Worm (Caenorhabditis elegans) whole organism, L2 larva: ENCODE data around the gene otpl-3.
"Not testable (repeated sequence)": the region's sequence is repeated elsewhere in the genome, so short reads cannot be mapped to it uniquely, and the experiment has no call there.

Experiments used
- C34F6.9 ChIP-seq: fragments of 150-350 bp; optimal IDR thresholded peaks from 2 replicates; lab custom pipeline; 2014; ENCODE audit warnings: missing biosample characterization, missing genetic modification characterization
- Y55F3AM.14 ChIP-seq: fragments of 200-800 bp; sonication (Bioruptor generic); optimal IDR thresholded peaks from 2 replicates; lab custom pipeline; 2018; ENCODE audit warnings: mild to moderate bottlenecking, missing genetic modification characterization, missing compliant biosample characterization
- ZK546.5 ChIP-seq: sonication (generic microtip); optimal IDR thresholded peaks from 2 replicates; lab custom pipeline; 2017; ENCODE audit warnings: missing biosample characterization, missing genetic modification characterization
- aly-2 ChIP-seq: fragments of 150-350 bp; optimal IDR thresholded peaks from 2 replicates; lab custom pipeline; 2014; ENCODE audit warnings: missing biosample characterization, missing genetic modification characterization
- ama-1 ChIP-seq: fragments of 150-350 bp; optimal IDR thresholded peaks from 2 replicates; lab custom pipeline; 2018; ENCODE audit warnings: inconsistent platforms
- ceh-16 ChIP-seq: fragments of 150-350 bp; optimal IDR thresholded peaks from 2 replicates; lab custom pipeline; 2014; ENCODE audit warnings: missing biosample characterization, missing genetic modification characterization
- ceh-82 ChIP-seq: fragments of 150-350 bp; optimal IDR thresholded peaks from 2 replicates; lab custom pipeline; 2014; ENCODE audit warnings: missing biosample characterization, missing genetic modification characterization
- dmd-4 ChIP-seq: sonication (generic microtip); optimal IDR thresholded peaks from 2 replicates; lab custom pipeline; 2017; ENCODE audit warnings: missing biosample characterization, missing genetic modification characterization
- elt-1 ChIP-seq: fragments of 150-350 bp; optimal IDR thresholded peaks from 2 replicates; lab custom pipeline; 2014; ENCODE audit warnings: missing biosample characterization, missing genetic modification characterization
- fos-1 ChIP-seq: fragments of 150-350 bp; optimal IDR thresholded peaks from 2 replicates; lab custom pipeline; 2014; ENCODE audit warnings: missing biosample characterization, missing genetic modification characterization
- lin-39 ChIP-seq: fragments of 150-350 bp; optimal IDR thresholded peaks from 2 replicates; lab custom pipeline; 2014; ENCODE audit warnings: missing biosample characterization, missing genetic modification reagents, missing genetic modification characterization
- lsy-2 ChIP-seq, 2 experiments: fragments of 150-350 bp in 1 of 2; sonication (generic microtip) in 1 of 2; optimal IDR thresholded peaks; 2 replicates each; lab custom pipeline; 2014 to 2017; ENCODE audit warnings: missing biosample characterization in 2 of 2, missing genetic modification characterization in 2 of 2
- mab-5 ChIP-seq: fragments of 150-350 bp; optimal IDR thresholded peaks from 2 replicates; lab custom pipeline; 2014; ENCODE audit warnings: missing biosample characterization, missing genetic modification characterization
- mdl-1 ChIP-seq, 2 experiments: fragments of 150-350 bp in 1 of 2; sonication (generic microtip) in 1 of 2; optimal IDR thresholded peaks; 2 replicates each; lab custom pipeline; 2017; ENCODE audit warnings: missing biosample characterization in 2 of 2, missing genetic modification characterization in 2 of 2
- nhr-10 ChIP-seq: sonication (generic microtip); optimal IDR thresholded peaks from 2 replicates; lab custom pipeline; 2017; ENCODE audit warnings: missing biosample characterization, missing genetic modification characterization
- nhr-11 ChIP-seq: fragments of 150-350 bp; optimal IDR thresholded peaks from 2 replicates; lab custom pipeline; 2014; ENCODE audit warnings: missing biosample characterization, missing genetic modification characterization
- nhr-12 ChIP-seq: fragments of 150-350 bp; optimal IDR thresholded peaks from 2 replicates; lab custom pipeline; 2014; ENCODE audit warnings: missing biosample characterization, missing genetic modification characterization
- nhr-23 ChIP-seq: fragments of 150-350 bp; optimal IDR thresholded peaks from 2 replicates; lab custom pipeline; 2014; ENCODE audit warnings: missing biosample characterization, missing genetic modification reagents, missing genetic modification characterization
- nhr-237 ChIP-seq: fragments of 150-350 bp; optimal IDR thresholded peaks from 2 replicates; lab custom pipeline; 2014; ENCODE audit warnings: missing biosample characterization, missing genetic modification characterization
- nhr-25 ChIP-seq: fragments of 150-350 bp; sonication (generic microtip); optimal IDR thresholded peaks from 3 replicates; lab custom pipeline; 2014; ENCODE audit warnings: missing biosample characterization, missing genetic modification characterization
- nhr-77 ChIP-seq: fragments of 150-350 bp; optimal IDR thresholded peaks from 2 replicates; lab custom pipeline; 2014; ENCODE audit warnings: missing biosample characterization, missing genetic modification characterization
- peb-1 ChIP-seq: fragments of 150-350 bp; optimal IDR thresholded peaks from 2 replicates; lab custom pipeline; 2014; ENCODE audit warnings: missing biosample characterization, missing genetic modification characterization
- snpc-4 ChIP-seq: fragments of 150-350 bp; optimal IDR thresholded peaks from 2 replicates; lab custom pipeline; 2014; ENCODE audit warnings: missing biosample characterization, missing genetic modification characterization
- unc-55 ChIP-seq: fragments of 150-350 bp; sonication (generic microtip); optimal IDR thresholded peaks from 3 replicates; lab custom pipeline; 2014; ENCODE audit warnings: missing biosample characterization, missing genetic modification reagents, missing genetic modification characterization
- unc-62 ChIP-seq: fragments of 150-350 bp; optimal IDR thresholded peaks from 2 replicates; lab custom pipeline; 2014; ENCODE audit warnings: missing biosample characterization, missing genetic modification reagents, missing genetic modification characterization
- zag-1 ChIP-seq: fragments of 150-350 bp; optimal IDR thresholded peaks from 2 replicates; lab custom pipeline; 2014; ENCODE audit warnings: missing biosample characterization, missing genetic modification characterization
- ztf-1 ChIP-seq: fragments of 200-800 bp; sonication (Bioruptor generic); conservative IDR thresholded peaks from 2 replicates; pipeline ENCODE4 v1.3.6; 2022; ENCODE audit warnings: missing genetic modification characterization, missing compliant biosample characterization
- ztf-11 ChIP-seq: sonication (generic microtip); optimal IDR thresholded peaks from 2 replicates; lab custom pipeline; 2017; ENCODE audit warnings: missing biosample characterization, missing genetic modification characterization

Gene otpl-3

DNA sequence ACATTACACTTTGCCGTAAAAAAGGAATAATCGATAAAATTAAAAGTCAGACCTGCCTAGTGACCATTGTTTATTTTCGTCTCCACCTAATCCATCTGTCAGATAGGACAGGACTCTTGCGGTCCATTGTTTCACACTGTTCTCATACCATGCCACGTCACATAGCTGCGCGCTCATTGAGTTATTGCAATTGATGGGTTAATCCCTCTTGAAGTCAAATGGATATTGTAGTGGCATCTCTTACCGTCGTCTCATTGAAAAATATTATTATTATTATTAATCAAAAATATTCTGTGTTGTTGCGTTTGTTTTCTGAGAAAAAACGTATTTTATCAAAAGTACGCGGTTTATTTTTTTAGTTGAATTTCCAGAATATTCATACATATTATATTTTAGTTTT lies 36.4 kb downstream of the otpl-3 start:
- TF ChIP-seq nhr-23 (tag; lab: Kevin White, UChicago) (no peak), zag-1 (no peak), unc-55 (no peak), lsy-2 (tag; optimal IDR thresholded peaks at IDR 0.05; lab: Kevin White, UChicago) (no peak)

DNA sequence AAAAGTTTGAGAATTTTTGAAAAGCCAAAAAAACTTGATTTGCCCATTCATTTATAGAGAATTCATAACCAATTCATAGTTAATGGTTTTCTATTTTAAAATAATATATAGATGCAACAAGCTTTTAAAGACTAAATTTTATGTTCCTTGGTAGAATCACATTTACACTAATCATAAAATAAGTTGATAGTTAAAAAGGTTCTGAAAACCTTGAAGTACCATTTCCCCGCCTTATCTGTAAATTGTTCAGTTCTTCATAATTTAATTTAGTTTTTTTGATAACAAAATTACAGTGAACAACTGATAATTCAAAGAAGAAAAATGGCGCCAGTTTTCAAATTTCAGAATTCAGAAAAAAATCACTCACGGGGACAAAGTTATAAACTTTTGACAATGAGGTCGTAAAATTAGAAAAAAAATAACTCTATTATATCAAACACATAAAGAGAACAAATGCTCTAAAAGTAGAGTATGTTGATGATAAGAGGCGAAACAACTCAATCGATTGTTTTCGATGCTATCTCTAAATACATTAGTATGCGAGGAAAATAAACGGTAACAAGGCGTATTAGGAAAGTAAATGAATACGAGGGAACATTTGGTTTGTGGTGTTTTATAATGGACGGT lies 39.2 kb downstream of the otpl-3 start, which contains the start of gene F41C6.7:
F41C6.7 (minus strand) TSS at position 51 of the 627 bp plus-strand sequence.
- TF ChIP-seq nhr-25 (tag; lab: Kevin White, UChicago) = no peak
- no peak for TF ChIP-seq peb-1 (tag; lab: Kevin White, UChicago)
- peak; percentile 23 for TF ChIP-seq fos-1 (tag; lab: Kevin White, UChicago)

DNA sequence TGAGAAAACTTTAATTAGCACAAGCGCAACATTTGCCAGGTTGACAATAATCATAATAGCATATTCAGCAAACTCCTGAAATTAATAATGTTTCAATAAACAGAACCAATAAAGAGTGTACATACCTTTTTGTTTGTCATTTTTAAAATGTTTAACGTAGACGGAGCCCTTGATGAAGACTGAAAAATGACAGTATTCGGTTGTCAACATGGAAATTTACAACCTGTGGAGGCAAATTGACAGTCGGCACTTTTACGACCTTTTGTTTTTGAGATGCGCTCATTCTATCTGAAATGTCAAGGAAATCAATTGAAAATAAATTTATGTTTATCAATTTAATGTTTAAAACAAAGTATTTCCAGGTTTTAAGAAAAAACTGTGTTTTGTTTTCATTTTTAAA lies 40.1 kb downstream of the otpl-3 start:
- TF ChIP-seq fos-1 (tag; lab: Kevin White, UChicago) = no peak
- TF ChIP-seq Y55F3AM.14 = no peak
- no peak for TF ChIP-seq zag-1
- no peak for TF ChIP-seq nhr-12 (tag; lab: Kevin White, UChicago)
- no peak for TF ChIP-seq mab-5 (tag; lab: Kevin White, UChicago)
- TF ChIP-seq ceh-82 (tag; lab: Kevin White, UChicago) = no peak
- no peak for TF ChIP-seq ZK546.5 (tag; lab: Kevin White, UChicago)
- TF ChIP-seq peb-1 (tag; lab: Kevin White, UChicago) = no peak
- TF ChIP-seq, all 48 proteins: peak for 0

- TF ChIP-seq unc-62; ceh-82 (tag; lab: Kevin White, UChicago); ztf-11 (tag; lab: Kevin White, UChicago): not testable (repeated sequence)
- TF ChIP-seq, all 48 proteins: peak for 0; not testable (repeated sequence) for 48
Observed at ce11 chrX:6881795-6882194, 42.8 kb downstream of the otpl-3 start, which contains the start of gene F41C6.6. TSS of gene F41C6.6 (minus strand) at chrX:6881895.

DNA sequence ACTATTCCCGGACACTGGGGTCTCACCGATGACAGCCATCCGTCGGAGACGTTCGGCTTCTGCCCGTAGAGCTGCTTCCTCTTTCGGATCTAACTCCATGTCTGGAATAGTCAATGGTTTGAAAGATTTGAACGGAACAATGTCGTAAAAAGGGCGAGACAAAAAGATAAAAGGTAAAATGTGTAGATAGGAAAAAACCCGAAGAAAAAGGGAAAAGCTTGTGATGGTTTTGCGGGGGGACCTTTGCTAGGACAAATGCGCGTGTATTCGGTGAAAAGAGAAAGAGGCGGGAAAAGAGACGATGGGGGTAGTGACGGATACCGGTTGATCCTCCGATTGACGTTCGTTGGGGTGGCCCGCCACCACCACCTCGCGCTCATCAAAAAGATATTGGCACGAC lies 47.1 kb downstream of the otpl-3 start, which contains the start of gene col-173:
col-173 (minus strand) TSS at position 101 of the 400 bp plus-strand sequence.
- TF ChIP-seq nhr-10 (tag; lab: Kevin White, UChicago) (no peak), elt-1 (no peak), nhr-11 (tag; lab: Kevin White, UChicago) (no peak), nhr-237 (tag; lab: Kevin White, UChicago) (no peak), dmd-4 (tag; lab: Kevin White, UChicago) (no peak), ztf-1 (no peak), ceh-16 (no peak), ZK546.5 (tag; lab: Kevin White, UChicago) (no peak), lin-39 (tag; lab: Kevin White, UChicago) (no peak), unc-55 (no peak), nhr-12 (tag; lab: Kevin White, UChicago) (no peak), nhr-77 (tag; lab: Kevin White, UChicago) (no peak), C34F6.9 (tag; lab: Kevin White, UChicago) (no peak), unc-62 (no peak)

DNA sequence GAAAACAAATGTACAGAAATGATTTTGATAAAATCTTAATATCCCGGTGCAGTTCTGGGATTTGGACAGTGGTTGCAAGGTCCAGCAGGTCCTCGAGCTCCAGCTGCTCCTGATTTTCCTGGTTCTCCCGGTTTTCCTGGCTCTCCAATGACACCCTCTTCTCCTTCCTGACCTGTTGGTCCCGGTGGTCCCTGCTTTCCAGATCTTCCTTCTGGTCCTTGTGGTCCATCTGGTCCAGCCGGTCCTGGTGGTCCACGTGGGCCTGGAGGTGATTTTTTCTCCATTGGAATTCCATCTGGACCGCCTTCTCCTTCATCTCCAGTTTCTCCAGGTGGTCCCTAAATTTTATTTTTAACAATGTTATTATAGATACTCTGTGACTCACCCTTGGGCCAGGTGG lies 49.3 kb downstream of the otpl-3 start:
- no peak for TF ChIP-seq nhr-77 (tag; lab: Kevin White, UChicago)
- TF ChIP-seq aly-2 = no peak
- TF ChIP-seq, all 48 proteins: peak for 0

DNA sequence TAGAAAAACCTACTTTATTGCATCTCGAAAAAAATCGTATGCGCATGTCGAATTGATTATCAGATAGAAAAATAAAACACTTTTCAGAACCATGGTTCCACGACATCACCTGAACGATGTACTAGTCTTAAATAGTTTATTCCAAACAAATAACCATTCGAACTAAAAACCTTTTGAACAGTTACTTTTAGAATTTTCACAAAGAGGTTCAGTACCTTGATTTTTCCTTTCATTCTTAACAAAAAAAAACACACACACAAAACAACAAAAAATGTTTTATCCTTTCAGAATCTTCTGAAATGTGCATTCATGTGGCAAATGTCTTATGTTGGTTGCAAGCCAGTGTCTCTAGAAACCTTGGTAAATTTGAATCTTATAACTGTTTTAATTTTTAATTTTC lies 49.8 kb downstream of the otpl-3 start, which contains the start of gene F41C6.4:
F41C6.4 (minus strand) TSS at position 101 of the 400 bp plus-strand sequence.
- TF ChIP-seq ama-1 (lab: Kevin White, UChicago) = no peak
- no peak for TF ChIP-seq elt-1
- TF ChIP-seq unc-55 = no peak
- TF ChIP-seq mdl-1 (tag; optimal IDR thresholded peaks at IDR 0.05; lab: Kevin White, UChicago) = no peak
- no peak for TF ChIP-seq snpc-4 (tag; lab: Kevin White, UChicago)
- TF ChIP-seq nhr-11 (tag; lab: Kevin White, UChicago) = no peak
- TF ChIP-seq nhr-237 (tag; lab: Kevin White, UChicago) = no peak
- TF ChIP-seq ZK546.5 (tag; lab: Kevin White, UChicago) = no peak
